Worm (Caenorhabditis elegans) whole organism, L2 larva: ENCODE data around the gene Y41D4B.4.

Source experiments
- ama-1 ChIP-seq: fragments of 150-350 bp; optimal IDR thresholded peaks from 2 replicates; lab custom pipeline; 2018; ENCODE audit warnings: inconsistent platforms
- ceh-16 ChIP-seq: fragments of 150-350 bp; optimal IDR thresholded peaks from 2 replicates; lab custom pipeline; 2014; ENCODE audit warnings: missing biosample characterization, missing genetic modification characterization
- ceh-82 ChIP-seq: fragments of 150-350 bp; optimal IDR thresholded peaks from 2 replicates; lab custom pipeline; 2014; ENCODE audit warnings: missing biosample characterization, missing genetic modification characterization
- elt-1 ChIP-seq: fragments of 150-350 bp; optimal IDR thresholded peaks from 2 replicates; lab custom pipeline; 2014; ENCODE audit warnings: missing biosample characterization, missing genetic modification characterization
- fos-1 ChIP-seq: fragments of 150-350 bp; optimal IDR thresholded peaks from 2 replicates; lab custom pipeline; 2014; ENCODE audit warnings: missing biosample characterization, missing genetic modification characterization
- nhr-11 ChIP-seq: fragments of 150-350 bp; optimal IDR thresholded peaks from 2 replicates; lab custom pipeline; 2014; ENCODE audit warnings: missing biosample characterization, missing genetic modification characterization
- nhr-6 ChIP-seq: fragments of 150-350 bp; optimal IDR thresholded peaks from 2 replicates; lab custom pipeline; 2014; ENCODE audit warnings: missing biosample characterization, missing genetic modification characterization
- skn-1 ChIP-seq: sonication (generic microtip); optimal IDR thresholded peaks from 2 replicates; lab custom pipeline; 2017; ENCODE audit warnings: missing biosample characterization, missing genetic modification characterization
- snpc-4 ChIP-seq: fragments of 150-350 bp; optimal IDR thresholded peaks from 2 replicates; lab custom pipeline; 2014; ENCODE audit warnings: missing biosample characterization, missing genetic modification characterization
- unc-39 ChIP-seq: fragments of 150-350 bp; optimal IDR thresholded peaks from 2 replicates; lab custom pipeline; 2014; ENCODE audit warnings: missing biosample characterization, missing genetic modification characterization
- unc-55 ChIP-seq: fragments of 150-350 bp; sonication (generic microtip); optimal IDR thresholded peaks from 3 replicates; lab custom pipeline; 2014; ENCODE audit warnings: missing biosample characterization, missing genetic modification reagents, missing genetic modification characterization
- unc-62 ChIP-seq: fragments of 150-350 bp; optimal IDR thresholded peaks from 2 replicates; lab custom pipeline; 2014; ENCODE audit warnings: missing biosample characterization, missing genetic modification reagents, missing genetic modification characterization
- ztf-11 ChIP-seq: sonication (generic microtip); optimal IDR thresholded peaks from 2 replicates; lab custom pipeline; 2017; ENCODE audit warnings: missing biosample characterization, missing genetic modification characterization

DNA sequence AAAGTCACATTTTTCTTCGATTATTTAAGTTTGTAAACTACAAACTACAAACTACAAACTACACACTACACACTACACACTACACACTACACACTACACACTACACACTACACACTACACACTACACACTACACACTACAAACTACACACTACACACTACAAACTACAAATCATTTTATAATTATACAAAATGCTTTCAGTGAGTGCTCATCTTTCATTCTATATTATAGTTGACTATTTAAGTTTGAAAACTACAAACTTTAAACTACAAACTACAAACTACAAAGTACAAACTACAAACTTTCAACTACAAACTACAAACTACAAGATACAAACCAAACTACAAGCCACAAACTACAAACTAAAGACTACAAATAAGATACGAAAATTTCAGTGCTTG, 35.5 kb upstream of the Y41D4B.4 start:
- TF ChIP-seq ama-1, result no peak
- TF ChIP-seq ceh-16, result no peak
- no peak for TF ChIP-seq unc-62 (GFP tag; lab: Kevin White, UChicago)
- TF ChIP-seq nhr-11 (tag; lab: Kevin White, UChicago), result no peak
- no peak for TF ChIP-seq ztf-11 (tag; lab: Kevin White, UChicago)
- TF ChIP-seq snpc-4 (tag; lab: Kevin White, UChicago), result no peak
- no peak for TF ChIP-seq unc-55 (GFP tag; lab: Kevin White, UChicago)
- TF ChIP-seq nhr-6 (tag; lab: Kevin White, UChicago), result no peak
- TF ChIP-seq skn-1, result no peak
- no peak for TF ChIP-seq ceh-82 (tag; lab: Kevin White, UChicago)
- TF ChIP-seq unc-39 (tag; lab: Kevin White, UChicago), result no peak
- no peak for TF ChIP-seq fos-1
- TF ChIP-seq elt-1 (tag; lab: Kevin White, UChicago), result no peak
